Worm (Caenorhabditis elegans): ENCODE results near the gene cpd-2.
A peak's percentile ranks its signal among the peaks of the same experiment; 100 is the strongest.

cpd-2 gene

ce11 chrX:16082024-16082423 is 32.4 kb downstream of the cpd-2 start, which contains the start of gene idpp-14:
Gene idpp-14 (plus strand): TSS chrX:16082347.
- TF ChIP-seq rpc-1 (optimal IDR thresholded peaks at IDR 0.05) (no peak), rpc-1 (tag; optimal IDR thresholded peaks at IDR 0.05) (no peak), rec-8 (tag; optimal IDR thresholded peaks at IDR 0.05) (no peak), bed-2 (GFP tag; IDR thresholded peaks at IDR 0.05) (no peak), lir-1 (GFP tag; conservative IDR thresholded peaks at IDR 0.05) (no peak), him-1 (tag; optimal IDR thresholded peaks at IDR 0.05) (no peak), nhr-27 (tag; optimal IDR thresholded peaks at IDR 0.05) (no peak), repo-1 (tag; optimal IDR thresholded peaks at IDR 0.05) (no peak), hrde-1 (tag; optimal IDR thresholded peaks at IDR 0.05; ENCODE audit: borderline replicate concordance) (no peak), T26A5.8 (tag; optimal IDR thresholded peaks at IDR 0.05) (no peak), ZK185.1 (tag; optimal IDR thresholded peaks at IDR 0.05; ENCODE audit: poor library complexity, severe bottlenecking) (no peak)

DNA sequence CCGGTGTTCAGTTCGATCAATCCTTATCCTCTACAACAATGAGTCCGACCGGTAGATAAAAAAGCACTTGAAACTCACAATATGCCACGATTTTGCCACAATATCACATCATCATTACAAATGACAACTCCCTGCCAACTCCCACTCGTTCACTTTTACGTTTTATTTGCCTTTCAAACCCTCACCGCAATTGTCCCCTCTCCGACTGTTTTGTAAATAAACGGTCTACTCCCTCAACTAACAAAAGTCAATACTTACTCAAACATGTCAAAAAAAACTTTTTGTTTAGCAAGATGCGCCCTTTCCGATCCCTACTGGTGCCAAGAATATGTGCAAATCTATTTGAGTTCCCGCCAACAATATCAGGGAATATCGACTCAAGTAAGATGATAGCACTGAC is 35.4 kb downstream of the cpd-2 start, which contains the start of gene C30F2.2:
C30F2.2 (minus strand) TSS at position 122 of the 400 bp plus-strand sequence.
- TF ChIP-seq F33H1.4 (GFP tag; IDR thresholded peaks at IDR 0.05), result no peak
- no peak for TF ChIP-seq hsf-1 (GFP tag; IDR thresholded peaks at IDR 0.05)
- no peak for TF ChIP-seq aptf-2 (GFP tag; conservative IDR thresholded peaks at IDR 0.05)

ce11 chrX:16087842-16088241 is 38.2 kb downstream of the cpd-2 start:
- TF ChIP-seq tlf-1 (GFP tag; optimal IDR thresholded peaks at IDR 0.05), result no peak
- TF ChIP-seq nhr-80 (tag; optimal IDR thresholded peaks at IDR 0.05), result peak; percentile 13
- TF ChIP-seq madf-10 (tag; optimal IDR thresholded peaks at IDR 0.05), result no peak
- no peak for TF ChIP-seq attf-6 (GFP tag; IDR thresholded peaks at IDR 0.05)
- TF ChIP-seq lsl-1 (GFP tag; optimal IDR thresholded peaks at IDR 0.05), result no peak
- TF ChIP-seq gei-17 (GFP tag; optimal IDR thresholded peaks at IDR 0.05), result no peak
- no peak for TF ChIP-seq T07F8.4 (tag; optimal IDR thresholded peaks at IDR 0.05)
- TF ChIP-seq ceh-58 (GFP tag; IDR thresholded peaks at IDR 0.05), result no peak

- TF ChIP-seq hmg-1.2 (GFP tag; IDR thresholded peaks at IDR 0.05) (peak; percentile 26; the same call in 1 of the 2 replicates), him-1 (tag; optimal IDR thresholded peaks at IDR 0.05) (no peak), egl-44 (GFP tag; IDR thresholded peaks at IDR 0.05) (no peak), Y56A3A.18 (GFP tag; IDR thresholded peaks at IDR 0.05) (0 out of 2 replicates have a peak, but pooled peaks have one; percentile 33), snpc-4 (GFP tag; optimal IDR thresholded peaks at IDR 0.05) (no peak), snpc-4 (tag; optimal IDR thresholded peaks at IDR 0.05) (peak in 3 of 4 experiments; percentile 46 to 91 (median 89))
These were observed 41.5 kb downstream of the cpd-2 start for ce11 chrX:16091166-16091565.

ce11 chrX:16094370-16094769 is 44.7 kb downstream of the cpd-2 start, which contains the start of gene C30F2.5:
Gene C30F2.5 (plus strand): TSS chrX:16094670.
- TF ChIP-seq sea-2 (GFP tag; IDR thresholded peaks at IDR 0.05) (no peak), bed-2 (GFP tag; IDR thresholded peaks at IDR 0.05) (no peak), ztf-6 (GFP tag; IDR thresholded peaks at IDR 0.05) (no peak), ceh-79 (tag; optimal IDR thresholded peaks at IDR 0.05) (no peak), unc-130 (GFP tag; optimal IDR thresholded peaks at IDR 0.05) (no peak), rpc-1 (optimal IDR thresholded peaks at IDR 0.05) (no peak), rpc-1 (tag; optimal IDR thresholded peaks at IDR 0.05) (no peak), nhr-90 (tag; optimal IDR thresholded peaks at IDR 0.05) (no peak), ztf-18 (tag; optimal IDR thresholded peaks at IDR 0.05) (no peak), fkh-3 (tag; optimal IDR thresholded peaks at IDR 0.05) (no peak), lin-40 (tag; optimal IDR thresholded peaks at IDR 0.05) (no peak), hsf-1 (GFP tag; IDR thresholded peaks at IDR 0.05) (no peak), tbx-9 (tag; optimal IDR thresholded peaks at IDR 0.05; ENCODE audit: borderline replicate concordance) (no peak), B0336.3 (GFP tag; IDR thresholded peaks at IDR 0.05) (no peak), madf-6 (GFP tag; IDR thresholded peaks at IDR 0.05) (no peak), nhr-80 (tag; optimal IDR thresholded peaks at IDR 0.05) (no peak), F55B11.4 (tag; optimal IDR thresholded peaks at IDR 0.05; ENCODE audit: borderline replicate concordance, insufficient read depth) (no peak), akir-1 (GFP tag; optimal IDR thresholded peaks at IDR 0.05) (no peak), ceh-40 (GFP tag; IDR thresholded peaks at IDR 0.05) (no peak), nhr-120 (GFP tag; IDR thresholded peaks at IDR 0.05) (no peak)
